Worm (Caenorhabditis elegans) whole organism, young adult: ENCODE results near the gene C54G7.1.

ENCODE experiments used
- B0261.1 ChIP-seq: sonication (generic microtip); optimal IDR thresholded peaks from 2 replicates; lab custom pipeline; 2016; ENCODE audit warnings: mild to moderate bottlenecking, missing genetic modification characterization, moderate library complexity, missing compliant biosample characterization
- D2030.7 ChIP-seq: fragments of 200-800 bp; sonication (Bioruptor generic); IDR thresholded peaks from 2 replicates; pipeline ENCODE4 v1.3.6; 2022; ENCODE audit warnings: missing genetic modification reagents, missing genetic modification characterization, missing compliant biosample characterization
- F22D6.2 ChIP-seq: sonication (generic microtip); optimal IDR thresholded peaks from 2 replicates; lab custom pipeline; 2016; ENCODE audit warnings: mild to moderate bottlenecking, missing genetic modification characterization, missing compliant biosample characterization
- F52B5.7 ChIP-seq: sonication (generic microtip); optimal IDR thresholded peaks from 2 replicates; lab custom pipeline; 2016; ENCODE audit warnings: mild to moderate bottlenecking, missing genetic modification characterization, missing compliant biosample characterization
- F57A8.1 ChIP-seq: fragments of 200-800 bp; sonication (Bioruptor generic); optimal IDR thresholded peaks from 2 replicates; lab custom pipeline; 2018; ENCODE audit warnings: mild to moderate bottlenecking, missing genetic modification characterization, moderate library complexity, missing compliant biosample characterization
- F57C9.4 ChIP-seq: sonication (generic microtip); optimal IDR thresholded peaks from 2 replicates; lab custom pipeline; 2017; ENCODE audit warnings: mild to moderate bottlenecking, missing genetic modification characterization, missing compliant biosample characterization
- T07F8.4 ChIP-seq: sonication (generic microtip); optimal IDR thresholded peaks from 2 replicates; lab custom pipeline; 2016; ENCODE audit warnings: mild to moderate bottlenecking, missing genetic modification characterization, moderate library complexity, missing compliant biosample characterization
- aptf-2 ChIP-seq: fragments of 200-800 bp; sonication (Bioruptor generic); conservative IDR thresholded peaks from 2 replicates; pipeline ENCODE4 v1.3.6; 2022; ENCODE audit warnings: missing genetic modification reagents, missing genetic modification characterization, missing compliant biosample characterization
- bed-1 ChIP-seq: fragments of 200-800 bp; sonication (Bioruptor generic); IDR thresholded peaks from 2 replicates; pipeline ENCODE4 v1.3.6; 2022; ENCODE audit warnings: missing genetic modification reagents, missing genetic modification characterization, missing compliant biosample characterization
- bed-2 ChIP-seq: fragments of 200-800 bp; sonication (Bioruptor generic); IDR thresholded peaks from 2 replicates; pipeline ENCODE4 v1.3.6; 2022; ENCODE audit warnings: missing genetic modification reagents, missing genetic modification characterization, missing compliant biosample characterization
- ceh-100 ChIP-seq: fragments of 200-800 bp; sonication (Bioruptor generic); IDR thresholded peaks from 2 replicates; pipeline ENCODE4 v1.3.6; 2022; ENCODE audit warnings: missing genetic modification reagents, missing genetic modification characterization, missing compliant biosample characterization
- ceh-79 ChIP-seq: sonication (generic microtip); optimal IDR thresholded peaks from 2 replicates; lab custom pipeline; 2017; ENCODE audit warnings: mild to moderate bottlenecking, missing genetic modification characterization, missing compliant biosample characterization
- hmg-20 ChIP-seq: fragments of 200-800 bp; sonication (Bioruptor generic); IDR thresholded peaks from 2 replicates; pipeline ENCODE4 v1.3.6; 2022; ENCODE audit warnings: missing genetic modification reagents, missing genetic modification characterization, missing compliant biosample characterization
- hsf-1 ChIP-seq: fragments of 200-800 bp; sonication (Bioruptor generic); IDR thresholded peaks from 2 replicates; pipeline ENCODE4 v1.3.6; 2022; ENCODE audit warnings: missing genetic modification reagents, missing genetic modification characterization, missing compliant biosample characterization
- lag-1 ChIP-seq: fragments of 200-800 bp; sonication (Bioruptor generic); IDR thresholded peaks from 2 replicates; pipeline ENCODE4 v1.3.6; 2022; ENCODE audit warnings: missing genetic modification reagents, missing genetic modification characterization, missing compliant biosample characterization
- let-526 ChIP-seq: fragments of 200-800 bp; sonication (Bioruptor generic); IDR thresholded peaks from 2 replicates; pipeline ENCODE4 v1.3.6; 2022; ENCODE audit warnings: missing genetic modification reagents, missing genetic modification characterization, missing compliant biosample characterization
- lin-35 ChIP-seq, 3 experiments: fragments of 150-350 bp in 2 of 3; sonication (generic microtip) in 1 of 3; optimal IDR thresholded peaks; 2 replicates each; lab custom pipeline; 2014 to 2018; ENCODE audit warnings: missing biosample characterization in 3 of 3, missing genetic modification characterization in 3 of 3, missing genetic modification reagents in 3 of 3
- lin-54 ChIP-seq: fragments of 200-800 bp; sonication (Bioruptor generic); optimal IDR thresholded peaks from 2 replicates; lab custom pipeline; 2018; ENCODE audit warnings: mild to moderate bottlenecking, missing genetic modification characterization, missing compliant biosample characterization
- lsl-1 ChIP-seq: fragments of 200-800 bp; sonication (Bioruptor generic); optimal IDR thresholded peaks from 2 replicates; lab custom pipeline; 2018; ENCODE audit warnings: mild to moderate bottlenecking, missing genetic modification characterization, moderate library complexity, missing compliant biosample characterization
- madf-6 ChIP-seq: fragments of 200-800 bp; sonication (Bioruptor generic); IDR thresholded peaks from 2 replicates; pipeline ENCODE4 v1.3.6; 2022; ENCODE audit warnings: missing genetic modification reagents, missing genetic modification characterization, missing compliant biosample characterization
- madf-8 ChIP-seq: fragments of 200-800 bp; sonication (Bioruptor generic); conservative IDR thresholded peaks from 2 replicates; pipeline ENCODE4 v1.3.6; 2022; ENCODE audit warnings: missing genetic modification reagents, missing genetic modification characterization, missing compliant biosample characterization
- mes-4 ChIP-seq: sonication (generic microtip); optimal IDR thresholded peaks from 2 replicates; lab custom pipeline; 2016; ENCODE audit warnings: missing genotype, missing genetic modification characterization, missing compliant biosample characterization
- nhr-120 ChIP-seq: fragments of 200-800 bp; sonication (Bioruptor generic); IDR thresholded peaks from 2 replicates; pipeline ENCODE4 v1.3.6; 2022; ENCODE audit warnings: missing genetic modification characterization, missing compliant biosample characterization
- nhr-179 ChIP-seq: sonication (generic microtip); optimal IDR thresholded peaks from 2 replicates; lab custom pipeline; 2016; ENCODE audit warnings: mild to moderate bottlenecking, missing genetic modification characterization, missing compliant biosample characterization
- nhr-80 ChIP-seq: sonication (generic microtip); optimal IDR thresholded peaks from 2 replicates; lab custom pipeline; 2016; ENCODE audit warnings: missing genetic modification characterization, missing compliant biosample characterization
- pbrm-1 ChIP-seq: fragments of 200-800 bp; sonication (Bioruptor generic); IDR thresholded peaks from 2 replicates; pipeline ENCODE4 v1.3.6; 2022; ENCODE audit warnings: missing genetic modification reagents, missing genetic modification characterization, missing compliant biosample characterization
- pha-4 ChIP-seq: fragments of 150-350 bp; sonication (generic microtip); optimal IDR thresholded peaks from 2 replicates; lab custom pipeline; 2014; ENCODE audit warnings: missing biosample characterization, missing genetic modification reagents, missing genetic modification characterization
- sdz-38 ChIP-seq: sonication (generic microtip); optimal IDR thresholded peaks from 2 replicates; lab custom pipeline; 2016; ENCODE audit warnings: missing genotype, missing genetic modification characterization, missing compliant biosample characterization
- sea-2 ChIP-seq: fragments of 200-800 bp; sonication (Bioruptor generic); IDR thresholded peaks from 2 replicates; pipeline ENCODE4 v1.3.6; 2022; ENCODE audit warnings: missing genetic modification characterization, missing compliant biosample characterization
- snpc-3.4 ChIP-seq: sonication (generic microtip); optimal IDR thresholded peaks from 2 replicates; lab custom pipeline; 2017; ENCODE audit warnings: missing genetic modification characterization, mild to moderate bottlenecking, missing compliant biosample characterization, antibody characterized with exemption, moderate library complexity, missing genotype, missing genetic modification reagents
- tbp1 ChIP-seq: fragments of 200-800 bp; sonication (Bioruptor generic); optimal IDR thresholded peaks from 2 replicates; lab custom pipeline; 2018; ENCODE audit warnings: mild to moderate bottlenecking, missing genetic modification characterization, missing compliant biosample characterization
- zfh-2 ChIP-seq: fragments of 200-800 bp; sonication (Bioruptor generic); conservative IDR thresholded peaks from 2 replicates; pipeline ENCODE4 v1.3.6; 2022; ENCODE audit warnings: missing genetic modification reagents, missing genetic modification characterization, missing compliant biosample characterization
- ztf-26 ChIP-seq: sonication (generic microtip); optimal IDR thresholded peaks from 2 replicates; lab custom pipeline; 2017; ENCODE audit warnings: missing genetic modification characterization, missing compliant biosample characterization
- ztf-28 ChIP-seq: fragments of 200-800 bp; sonication (Bioruptor generic); IDR thresholded peaks from 2 replicates; pipeline ENCODE4 v1.3.6; 2022; ENCODE audit warnings: missing genetic modification reagents, missing genetic modification characterization, missing compliant biosample characterization
- ztf-6 ChIP-seq: fragments of 200-800 bp; sonication (Bioruptor generic); IDR thresholded peaks from 2 replicates; pipeline ENCODE4 v1.3.6; 2022; ENCODE audit warnings: missing genetic modification reagents, missing genetic modification characterization, missing compliant biosample characterization

Gene C54G7.1

ce11 chrX:5509114-5509877 lies 34.5 kb upstream of the C54G7.1 start:
- TF ChIP-seq lag-1 (GFP tag; lab: Robert Waterston, UW) (no peak), snpc-3.4 (tag; lab: Kevin White, UChicago) (no peak), mes-4 (tag; lab: Kevin White, UChicago) (no peak), pbrm-1 (GFP tag; lab: Robert Waterston, UW) (no peak), madf-8 (GFP tag; lab: Robert Waterston, UW) (no peak), T07F8.4 (tag; lab: Kevin White, UChicago) (no peak), ztf-6 (GFP tag; lab: Robert Waterston, UW) (no peak), bed-2 (GFP tag; lab: Robert Waterston, UW) (0 out of 2 replicates have a peak, but pooled peaks have one; percentile 9), aptf-2 (GFP tag; lab: Robert Waterston, UW) (no peak), F57C9.4 (tag; lab: Kevin White, UChicago) (no peak), hsf-1 (GFP tag; lab: Robert Waterston, UW) (no peak), sdz-38 (tag; lab: Kevin White, UChicago) (no peak), ztf-26 (tag; lab: Kevin White, UChicago) (no peak), ceh-100 (GFP tag; lab: Robert Waterston, UW) (no peak), nhr-80 (peak; percentile 22), F52B5.7 (tag; lab: Kevin White, UChicago) (no peak), zfh-2 (GFP tag; lab: Robert Waterston, UW) (peak; percentile 58)
- TF ChIP-seq, all 124 proteins: peak for 3

DNA sequence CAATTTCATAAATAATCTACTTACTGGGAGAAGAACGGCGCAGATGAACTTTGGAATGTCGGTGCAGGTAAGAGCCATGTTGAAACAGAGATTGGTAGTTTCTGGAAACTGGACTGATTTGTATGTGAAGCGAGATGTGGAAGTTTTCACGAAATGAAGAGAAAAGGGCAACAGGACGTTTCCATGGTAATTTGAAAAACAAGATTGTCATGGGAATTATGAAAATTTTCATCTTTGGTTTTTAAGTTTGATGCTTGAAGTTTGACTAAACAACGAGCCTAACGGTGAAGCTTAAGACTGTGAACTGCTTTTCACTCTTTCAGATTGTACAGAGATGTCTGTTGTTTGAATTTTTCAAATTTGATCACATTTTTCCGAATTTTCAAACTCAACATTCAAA lies 31.5 kb upstream of the C54G7.1 start, which contains the start of gene T23F2.3:
Gene T23F2.3, minus strand, starts transcription at position 101 of the 400 bp plus-strand sequence.
- TF ChIP-seq ztf-28 (GFP tag; lab: Robert Waterston, UW), result no peak
- no peak for TF ChIP-seq ceh-79 (tag; lab: Kevin White, UChicago)
- no peak for TF ChIP-seq D2030.7 (GFP tag; lab: Robert Waterston, UW)
- no peak for TF ChIP-seq F57A8.1 (GFP tag; lab: Kevin White, UChicago)
- no peak for TF ChIP-seq madf-6 (GFP tag; lab: Robert Waterston, UW)
- no peak for TF ChIP-seq madf-8 (GFP tag; lab: Robert Waterston, UW)
- TF ChIP-seq sea-2 (GFP tag; lab: Robert Waterston, UW), result no peak
- TF ChIP-seq lsl-1 (GFP tag; lab: Kevin White, UChicago), result no peak
- TF ChIP-seq tbp1, result no peak
- TF ChIP-seq B0261.1, result no peak
- no peak for TF ChIP-seq let-526
- no peak for TF ChIP-seq pha-4 (tag; lab: Kevin White, UChicago)
- no peak for TF ChIP-seq nhr-120 (GFP tag; lab: Robert Waterston, UW)
- no peak for TF ChIP-seq hsf-1 (GFP tag; lab: Robert Waterston, UW)

DNA sequence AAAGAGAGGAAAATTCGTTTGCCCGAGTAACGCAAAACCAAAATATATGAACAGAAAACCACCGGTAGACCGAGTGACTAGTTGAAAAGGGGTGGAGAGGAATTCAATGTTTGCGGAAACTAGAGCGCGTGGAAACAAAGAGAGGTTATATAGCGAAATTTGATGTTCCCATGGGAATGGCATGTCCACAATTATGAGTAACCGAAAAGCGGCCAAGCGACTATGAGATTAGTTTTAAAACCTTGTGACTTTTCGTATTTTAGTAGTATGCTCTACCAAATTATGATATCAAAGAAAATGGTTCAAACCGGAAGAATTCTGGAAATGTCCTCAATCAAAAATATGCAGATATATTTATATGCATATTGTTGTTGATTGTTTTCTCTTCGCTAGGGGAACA lies 31.0 kb upstream of the C54G7.1 start:
- TF ChIP-seq lin-35 (GFP tag; optimal IDR thresholded peaks at IDR 0.05; lab: Kevin White, UChicago) (no peak), hmg-20 (GFP tag; lab: Robert Waterston, UW) (no peak), lin-54 (no peak), F22D6.2 (no peak), nhr-179 (no peak), bed-1 (no peak)
